Fruit fly (Drosophila melanogaster): Measurements from ENCODE around the gene MFS18.

The MFS18 gene

dm6 chr2L:4476672-4477273 is 28.3 kb upstream of the MFS18 start, which contains the start of gene ine:
ine (minus strand) TSS chr2L:4477022.
- TF ChIP-seq CG32264 (GFP tag; optimal IDR thresholded peaks at IDR 0.05): no peak
- TF ChIP-seq h (GFP tag; optimal IDR thresholded peaks at IDR 0.05): peak; percentile 52
- no peak for TF ChIP-seq woc (GFP tag; optimal IDR thresholded peaks at IDR 0.05)
- TF ChIP-seq Dif (GFP tag; optimal IDR thresholded peaks at IDR 0.05; ENCODE audit: partially characterized antibody): peak; percentile 28

dm6 chr2L:4475422-4475821 is 27.0 kb upstream of the MFS18 start:
- TF ChIP-seq Vsx2 (GFP tag; optimal IDR thresholded peaks at IDR 0.05; ENCODE audit: partially characterized antibody) (no peak), h (GFP tag; optimal IDR thresholded peaks at IDR 0.05) (peak; percentile 22), br (GFP tag; optimal IDR thresholded peaks at IDR 0.05) (no peak), fru (GFP tag; optimal IDR thresholded peaks at IDR 0.05) (peak; percentile 23), lola (GFP tag; optimal IDR thresholded peaks at IDR 0.05) (no peak)

dm6 chr2L:4464946-4465345 is 16.5 kb upstream of the MFS18 start, which contains the start of gene FIG4:
FIG4 (plus strand) TSS chr2L:4465174.
- TF ChIP-seq Myc (optimal IDR thresholded peaks at IDR 0.05) (peak; percentile 18), sage (GFP tag; optimal IDR thresholded peaks at IDR 0.05) (no peak), Jra (GFP tag; optimal IDR thresholded peaks at IDR 0.05) (no peak), woc (GFP tag; optimal IDR thresholded peaks at IDR 0.05) (peak; percentile 74), jim (GFP tag; optimal IDR thresholded peaks at IDR 0.05) (no peak)

dm6 chr2L:4463323-4463722 is 14.9 kb upstream of the MFS18 start, which contains the start of the genes CG15443 and Paris:
CG15443 (minus strand) TSS chr2L:4463447.
Paris (plus strand) TSS chr2L:4463611.
- TF ChIP-seq dsf (GFP tag; optimal IDR thresholded peaks at IDR 0.05; ENCODE audit: borderline replicate concordance) (no peak), CG9705 (GFP tag; optimal IDR thresholded peaks at IDR 0.05) (peak; percentile 14), usp (GFP tag; optimal IDR thresholded peaks at IDR 0.05) (no peak), pan (optimal IDR thresholded peaks at IDR 0.05) (no peak), Rel (GFP tag; optimal IDR thresholded peaks at IDR 0.05) (no peak), Rel (tag; optimal IDR thresholded peaks at IDR 0.05) (peak; percentile 32), Hnf4 (GFP tag; optimal IDR thresholded peaks at IDR 0.05) (no peak), Mio (GFP tag; optimal IDR thresholded peaks at IDR 0.05) (no peak)

dm6 chr2L:4459543-4459942 is 11.1 kb upstream of the MFS18 start, which contains the start of the genes mRpL27 and CG15435:
mRpL27 (minus strand) TSS chr2L:4459638.
CG15435 (plus strand) TSS chr2L:4459729.
- no peak for TF ChIP-seq sage (GFP tag; optimal IDR thresholded peaks at IDR 0.05)
- TF ChIP-seq tai (GFP tag; optimal IDR thresholded peaks at IDR 0.05): no peak
- TF ChIP-seq fru (GFP tag; optimal IDR thresholded peaks at IDR 0.05): no peak
- TF ChIP-seq OdsH (GFP tag; optimal IDR thresholded peaks at IDR 0.05): peak; percentile 7
- TF ChIP-seq Abd-B (GFP tag; optimal IDR thresholded peaks at IDR 0.05): no peak
- no peak for TF ChIP-seq sv (GFP tag; optimal IDR thresholded peaks at IDR 0.05)
- no peak for TF ChIP-seq GATAd (GFP tag; optimal IDR thresholded peaks at IDR 0.05)
- TF ChIP-seq pan (optimal IDR thresholded peaks at IDR 0.05): no peak
- TF ChIP-seq dmrt93B (GFP tag; optimal IDR thresholded peaks at IDR 0.05): no peak
- peak; percentile 96 for TF ChIP-seq Myc (optimal IDR thresholded peaks at IDR 0.05)
- no peak for TF ChIP-seq Hr83 (GFP tag; optimal IDR thresholded peaks at IDR 0.05; ENCODE audit: poor library complexity, severe bottlenecking)
- no peak for TF ChIP-seq N (GFP tag; optimal IDR thresholded peaks at IDR 0.05)
- peak; percentile 15 for TF ChIP-seq rgr (GFP tag; optimal IDR thresholded peaks at IDR 0.05)
- TF ChIP-seq lola (GFP tag; optimal IDR thresholded peaks at IDR 0.05): no peak
- TF ChIP-seq Jra (GFP tag; optimal IDR thresholded peaks at IDR 0.05): no peak
- TF ChIP-seq ey (GFP tag; optimal IDR thresholded peaks at IDR 0.05): no peak
- no peak for TF ChIP-seq Hr78 (GFP tag; optimal IDR thresholded peaks at IDR 0.05)
- no peak for TF ChIP-seq brk (GFP tag; optimal IDR thresholded peaks at IDR 0.05)
- TF ChIP-seq psq (GFP tag; optimal IDR thresholded peaks at IDR 0.05): no peak
- peak in 1 of 2 experiments; percentile 29 for TF ChIP-seq foxo (GFP tag; optimal IDR thresholded peaks at IDR 0.05)
- TF ChIP-seq HLH106 (tag; optimal IDR thresholded peaks at IDR 0.05): peak; percentile 51
- no peak for TF ChIP-seq Dfd (GFP tag; optimal IDR thresholded peaks at IDR 0.05)
- no peak for TF ChIP-seq CG32264 (GFP tag; optimal IDR thresholded peaks at IDR 0.05)
- no peak for TF ChIP-seq Hnf4 (GFP tag; optimal IDR thresholded peaks at IDR 0.05)
- peak; percentile 31 for TF ChIP-seq h (GFP tag; optimal IDR thresholded peaks at IDR 0.05)
- peak; percentile 48 for TF ChIP-seq CG9705 (GFP tag; optimal IDR thresholded peaks at IDR 0.05)
- TF ChIP-seq Rel (GFP tag; optimal IDR thresholded peaks at IDR 0.05): no peak
- TF ChIP-seq Rel (tag; optimal IDR thresholded peaks at IDR 0.05): peak; percentile 24
- TF ChIP-seq woc (GFP tag; optimal IDR thresholded peaks at IDR 0.05): peak; percentile 87
- TF ChIP-seq br (GFP tag; optimal IDR thresholded peaks at IDR 0.05): no peak
- no peak for TF ChIP-seq jim (GFP tag; optimal IDR thresholded peaks at IDR 0.05)
- no peak for TF ChIP-seq usp (GFP tag; optimal IDR thresholded peaks at IDR 0.05)
- peak; percentile 20 for TF ChIP-seq Sp1 (GFP tag; optimal IDR thresholded peaks at IDR 0.05)
- no peak for TF ChIP-seq dl (GFP tag; optimal IDR thresholded peaks at IDR 0.05; ENCODE audit: insufficient read depth in 1 of 2, partially characterized antibody in 2 of 2)
- no peak for TF ChIP-seq Vsx2 (GFP tag; optimal IDR thresholded peaks at IDR 0.05; ENCODE audit: partially characterized antibody)
- TF ChIP-seq CrebA (GFP tag; optimal IDR thresholded peaks at IDR 0.05; ENCODE audit: borderline replicate concordance): no peak
- no peak for TF ChIP-seq Mio (GFP tag; optimal IDR thresholded peaks at IDR 0.05)
- TF ChIP-seq Dif (GFP tag; optimal IDR thresholded peaks at IDR 0.05; ENCODE audit: partially characterized antibody): no peak
- TF ChIP-seq dsf (GFP tag; optimal IDR thresholded peaks at IDR 0.05; ENCODE audit: borderline replicate concordance): no peak
